Worm (Caenorhabditis elegans) whole organism, young adult: ENCODE results near the gene B0244.6.
A peak's percentile ranks its signal among the peaks of the same experiment; 100 is the strongest.

Experiments used
- B0035.1 ChIP-seq: sonication (generic microtip); optimal IDR thresholded peaks from 2 replicates; lab custom pipeline; 2016; ENCODE audit warnings: missing genetic modification characterization, mild to moderate bottlenecking, missing compliant biosample characterization, missing genotype, missing genetic modification reagents
- B0261.1 ChIP-seq: sonication (generic microtip); optimal IDR thresholded peaks from 2 replicates; lab custom pipeline; 2016; ENCODE audit warnings: mild to moderate bottlenecking, missing genetic modification characterization, moderate library complexity, missing compliant biosample characterization
- C06A6.2 ChIP-seq: fragments of 200-800 bp; sonication (Bioruptor generic); conservative IDR thresholded peaks from 2 replicates; pipeline ENCODE4 v1.3.6; 2022; ENCODE audit warnings: missing genetic modification characterization, missing compliant biosample characterization
- D2030.7 ChIP-seq: fragments of 200-800 bp; sonication (Bioruptor generic); IDR thresholded peaks from 2 replicates; pipeline ENCODE4 v1.3.6; 2022; ENCODE audit warnings: missing genetic modification reagents, missing genetic modification characterization, missing compliant biosample characterization
- F10E7.11 ChIP-seq: sonication (generic microtip); optimal IDR thresholded peaks from 2 replicates; lab custom pipeline; 2017; ENCODE audit warnings: mild to moderate bottlenecking, missing genetic modification characterization, moderate library complexity, missing compliant biosample characterization
- F22D6.2 ChIP-seq: sonication (generic microtip); optimal IDR thresholded peaks from 2 replicates; lab custom pipeline; 2016; ENCODE audit warnings: mild to moderate bottlenecking, missing genetic modification characterization, missing compliant biosample characterization
- F49E8.2 ChIP-seq: sonication (generic microtip); optimal IDR thresholded peaks from 3 replicates; lab custom pipeline; 2017; ENCODE audit warnings: missing genetic modification characterization, mild to moderate bottlenecking, missing compliant biosample characterization, antibody characterized with exemption, moderate library complexity; ENCODE audit not compliant: insufficient read depth
- F55B11.4 ChIP-seq: sonication (generic microtip); optimal IDR thresholded peaks from 2 replicates; lab custom pipeline; 2016; ENCODE audit warnings: missing compliant biosample characterization, missing genetic modification characterization, borderline replicate concordance; ENCODE audit not compliant: insufficient read depth
- F57A8.1 ChIP-seq: fragments of 200-800 bp; sonication (Bioruptor generic); optimal IDR thresholded peaks from 2 replicates; lab custom pipeline; 2018; ENCODE audit warnings: mild to moderate bottlenecking, missing genetic modification characterization, moderate library complexity, missing compliant biosample characterization
- K12H6.12 ChIP-seq: fragments of 200-800 bp; sonication (Bioruptor generic); optimal IDR thresholded peaks from 2 replicates; lab custom pipeline; 2018; ENCODE audit warnings: mild to moderate bottlenecking, missing genetic modification characterization, missing compliant biosample characterization
- ZK185.1 ChIP-seq: sonication (generic microtip); optimal IDR thresholded peaks from 2 replicates; lab custom pipeline; 2016; ENCODE audit warnings: mild to moderate bottlenecking, missing genetic modification characterization, missing compliant biosample characterization; ENCODE audit not compliant: poor library complexity, severe bottlenecking
- ama-1 ChIP-seq, 3 experiments: fragments of 150-350 bp in 1 of 3; sonication (generic microtip) in 2 of 3; optimal IDR thresholded peaks; 2 replicates each; lab custom pipeline; 2014 to 2018; ENCODE audit warnings: missing biosample characterization in 2 of 3, missing genetic modification characterization in 2 of 3, missing genetic modification reagents in 2 of 3
- attf-3 ChIP-seq: fragments of 200-800 bp; sonication (Bioruptor generic); conservative IDR thresholded peaks from 2 replicates; pipeline ENCODE4 v1.3.6; 2022; ENCODE audit warnings: missing genetic modification reagents, missing genetic modification characterization, missing compliant biosample characterization
- bed-1 ChIP-seq: fragments of 200-800 bp; sonication (Bioruptor generic); IDR thresholded peaks from 2 replicates; pipeline ENCODE4 v1.3.6; 2022; ENCODE audit warnings: missing genetic modification reagents, missing genetic modification characterization, missing compliant biosample characterization
- ccch-3 ChIP-seq: fragments of 200-800 bp; sonication (Bioruptor generic); optimal IDR thresholded peaks from 2 replicates; lab custom pipeline; 2018; ENCODE audit warnings: mild to moderate bottlenecking, missing genetic modification characterization, missing compliant biosample characterization
- ceh-100 ChIP-seq: fragments of 200-800 bp; sonication (Bioruptor generic); IDR thresholded peaks from 2 replicates; pipeline ENCODE4 v1.3.6; 2022; ENCODE audit warnings: missing genetic modification reagents, missing genetic modification characterization, missing compliant biosample characterization
- ceh-27 ChIP-seq: fragments of 200-800 bp; sonication (Bioruptor generic); optimal IDR thresholded peaks from 2 replicates; lab custom pipeline; 2018; ENCODE audit warnings: mild to moderate bottlenecking, missing genetic modification characterization, moderate library complexity, missing compliant biosample characterization
- ceh-40 ChIP-seq: fragments of 200-800 bp; sonication (Bioruptor generic); IDR thresholded peaks from 2 replicates; pipeline ENCODE4 v1.3.6; 2022; ENCODE audit warnings: missing genetic modification characterization, missing compliant biosample characterization
- chd-7 ChIP-seq: sonication (generic microtip); optimal IDR thresholded peaks from 2 replicates; lab custom pipeline; 2016; ENCODE audit warnings: mild to moderate bottlenecking, missing genetic modification characterization, moderate library complexity, missing compliant biosample characterization
- die-1 ChIP-seq: sonication (generic microtip); optimal IDR thresholded peaks from 2 replicates; lab custom pipeline; 2016; ENCODE audit warnings: missing genotype, mild to moderate bottlenecking, missing genetic modification characterization, missing compliant biosample characterization
- dpff-1 ChIP-seq: sonication (generic microtip); optimal IDR thresholded peaks from 2 replicates; lab custom pipeline; 2017; ENCODE audit warnings: mild to moderate bottlenecking, missing genetic modification characterization, missing compliant biosample characterization
- dpl-1 ChIP-seq: fragments of 150-350 bp; optimal IDR thresholded peaks from 2 replicates; lab custom pipeline; 2014; ENCODE audit warnings: missing biosample characterization, missing genetic modification reagents, missing genetic modification characterization
- efl-1 ChIP-seq: fragments of 150-350 bp; optimal IDR thresholded peaks from 2 replicates; lab custom pipeline; 2014; ENCODE audit warnings: missing biosample characterization, missing genetic modification reagents, missing genetic modification characterization
- fkh-3 ChIP-seq: sonication (generic microtip); optimal IDR thresholded peaks from 2 replicates; lab custom pipeline; 2016; ENCODE audit warnings: mild to moderate bottlenecking, missing genetic modification characterization, missing compliant biosample characterization
- hmg-1.2 ChIP-seq: fragments of 200-800 bp; sonication (Bioruptor generic); IDR thresholded peaks from 2 replicates; pipeline ENCODE4 v1.3.6; 2022; ENCODE audit warnings: missing genetic modification reagents, missing genetic modification characterization, missing compliant biosample characterization
- hrde-1 ChIP-seq: sonication (generic microtip); optimal IDR thresholded peaks from 2 replicates; lab custom pipeline; 2016; ENCODE audit warnings: missing genetic modification characterization, mild to moderate bottlenecking, missing compliant biosample characterization, moderate library complexity, missing genotype, missing genetic modification reagents, borderline replicate concordance
- lin-35 ChIP-seq, 3 experiments: fragments of 150-350 bp in 2 of 3; sonication (generic microtip) in 1 of 3; optimal IDR thresholded peaks; 2 replicates each; lab custom pipeline; 2014 to 2018; ENCODE audit warnings: missing biosample characterization in 3 of 3, missing genetic modification characterization in 3 of 3, missing genetic modification reagents in 3 of 3
- lsy-27 ChIP-seq: sonication (generic microtip); optimal IDR thresholded peaks from 2 replicates; lab custom pipeline; 2017; ENCODE audit warnings: missing genetic modification characterization, mild to moderate bottlenecking, missing compliant biosample characterization, antibody characterized with exemption, missing genotype, borderline replicate concordance; ENCODE audit not compliant: insufficient read depth
- madf-10 ChIP-seq: sonication (generic microtip); optimal IDR thresholded peaks from 2 replicates; lab custom pipeline; 2016; ENCODE audit warnings: mild to moderate bottlenecking, missing genetic modification characterization, missing compliant biosample characterization
- madf-8 ChIP-seq: fragments of 200-800 bp; sonication (Bioruptor generic); conservative IDR thresholded peaks from 2 replicates; pipeline ENCODE4 v1.3.6; 2022; ENCODE audit warnings: missing genetic modification reagents, missing genetic modification characterization, missing compliant biosample characterization
- nhr-179 ChIP-seq: sonication (generic microtip); optimal IDR thresholded peaks from 2 replicates; lab custom pipeline; 2016; ENCODE audit warnings: mild to moderate bottlenecking, missing genetic modification characterization, missing compliant biosample characterization
- nhr-80 ChIP-seq: sonication (generic microtip); optimal IDR thresholded peaks from 2 replicates; lab custom pipeline; 2016; ENCODE audit warnings: missing genetic modification characterization, missing compliant biosample characterization
- pbrm-1 ChIP-seq: fragments of 200-800 bp; sonication (Bioruptor generic); IDR thresholded peaks from 2 replicates; pipeline ENCODE4 v1.3.6; 2022; ENCODE audit warnings: missing genetic modification reagents, missing genetic modification characterization, missing compliant biosample characterization
- pha-4 ChIP-seq: fragments of 150-350 bp; sonication (generic microtip); optimal IDR thresholded peaks from 2 replicates; lab custom pipeline; 2014; ENCODE audit warnings: missing biosample characterization, missing genetic modification reagents, missing genetic modification characterization
- rec-8 ChIP-seq, 2 experiments: sonication (generic microtip); optimal IDR thresholded peaks; 2 replicates each; lab custom pipeline; 2016; ENCODE audit warnings: mild to moderate bottlenecking in 2 of 2, missing genetic modification characterization in 2 of 2, missing genetic modification reagents in 2 of 2, missing genotype in 2 of 2, missing biosample characterization in 1 of 2, missing compliant biosample characterization in 1 of 2, moderate library complexity in 1 of 2
- sea-2 ChIP-seq: fragments of 200-800 bp; sonication (Bioruptor generic); IDR thresholded peaks from 2 replicates; pipeline ENCODE4 v1.3.6; 2022; ENCODE audit warnings: missing genetic modification characterization, missing compliant biosample characterization
- snpc-3.4 ChIP-seq: sonication (generic microtip); optimal IDR thresholded peaks from 2 replicates; lab custom pipeline; 2017; ENCODE audit warnings: missing genetic modification characterization, mild to moderate bottlenecking, missing compliant biosample characterization, antibody characterized with exemption, moderate library complexity, missing genotype, missing genetic modification reagents
- tbp1 ChIP-seq: fragments of 200-800 bp; sonication (Bioruptor generic); optimal IDR thresholded peaks from 2 replicates; lab custom pipeline; 2018; ENCODE audit warnings: mild to moderate bottlenecking, missing genetic modification characterization, missing compliant biosample characterization
- unc-130 ChIP-seq: sonication (generic microtip); optimal IDR thresholded peaks from 2 replicates; lab custom pipeline; 2016; ENCODE audit warnings: missing genetic modification reagents, missing genetic modification characterization, missing compliant biosample characterization
- zfh-2 ChIP-seq: fragments of 200-800 bp; sonication (Bioruptor generic); conservative IDR thresholded peaks from 2 replicates; pipeline ENCODE4 v1.3.6; 2022; ENCODE audit warnings: missing genetic modification reagents, missing genetic modification characterization, missing compliant biosample characterization
- ztf-18 ChIP-seq: sonication (generic microtip); optimal IDR thresholded peaks from 2 replicates; lab custom pipeline; 2016; ENCODE audit warnings: missing genotype, mild to moderate bottlenecking, missing genetic modification characterization, missing compliant biosample characterization
- ztf-22 ChIP-seq: fragments of 200-800 bp; sonication (Bioruptor generic); optimal IDR thresholded peaks from 2 replicates; lab custom pipeline; 2018; ENCODE audit warnings: mild to moderate bottlenecking, missing genetic modification characterization, moderate library complexity, missing compliant biosample characterization
- ztf-3 ChIP-seq: fragments of 200-800 bp; sonication (Bioruptor generic); optimal IDR thresholded peaks from 2 replicates; lab custom pipeline; 2018; ENCODE audit warnings: mild to moderate bottlenecking, missing genetic modification characterization, missing compliant biosample characterization

B0244.6 gene

ce11 chrIII:5719832-5720194, 18.0 kb upstream of the B0244.6 start (continued):
- TF ChIP-seq K12H6.12 (tag; lab: Kevin White, UChicago) = no peak
- TF ChIP-seq F49E8.2 (tag; lab: Kevin White, UChicago) = peak; percentile 40
- no peak for TF ChIP-seq dpff-1 (tag; lab: Kevin White, UChicago)
- no peak for TF ChIP-seq ama-1 (optimal IDR thresholded peaks at IDR 0.05; lab: Kevin White, UChicago)
- TF ChIP-seq ama-1 (GFP tag; optimal IDR thresholded peaks at IDR 0.05; lab: Kevin White, UChicago) = no peak
- peak; percentile 50; the same call in 1 of the 2 replicates for TF ChIP-seq pbrm-1 (GFP tag; lab: Robert Waterston, UW)
- no peak for TF ChIP-seq ztf-22 (GFP tag; lab: Kevin White, UChicago)
- no peak for TF ChIP-seq ZK185.1 (tag; lab: Kevin White, UChicago)
- TF ChIP-seq dpl-1 (GFP tag; lab: Kevin White, UChicago) = peak; percentile 78
- no peak for TF ChIP-seq ceh-100 (GFP tag; lab: Robert Waterston, UW)
- TF ChIP-seq efl-1 = peak; percentile 78
- peak; percentile 48 to 75 (median 60) for TF ChIP-seq lin-35 (GFP tag; optimal IDR thresholded peaks at IDR 0.05; lab: Kevin White, UChicago)
- TF ChIP-seq nhr-80 (tag; lab: Kevin White, UChicago) = no peak
- no peak for TF ChIP-seq pha-4 (tag; lab: Kevin White, UChicago)
- TF ChIP-seq B0035.1 (tag; lab: Kevin White, UChicago) = no peak
- TF ChIP-seq madf-8 = peak; percentile 69
- no peak for TF ChIP-seq ceh-27 (GFP tag; lab: Kevin White, UChicago)
- no peak for TF ChIP-seq sea-2 (GFP tag; lab: Robert Waterston, UW)
- TF ChIP-seq ztf-3 (GFP tag; lab: Kevin White, UChicago) = no peak
- TF ChIP-seq ccch-3 (GFP tag; lab: Kevin White, UChicago) = no peak
- no peak for TF ChIP-seq hmg-1.2 (GFP tag; lab: Robert Waterston, UW)
- TF ChIP-seq rec-8 (tag; optimal IDR thresholded peaks at IDR 0.05; lab: Kevin White, UChicago) = no peak
- TF ChIP-seq nhr-179 (tag; lab: Kevin White, UChicago) = no peak
- peak; percentile 29 for TF ChIP-seq tbp1 (GFP tag; lab: Kevin White, UChicago)
- TF ChIP-seq lsy-27 (tag; lab: Kevin White, UChicago) = no peak
- TF ChIP-seq zfh-2 (GFP tag; lab: Robert Waterston, UW) = no peak
- no peak for TF ChIP-seq die-1
- TF ChIP-seq C06A6.2 = no peak

DNA sequence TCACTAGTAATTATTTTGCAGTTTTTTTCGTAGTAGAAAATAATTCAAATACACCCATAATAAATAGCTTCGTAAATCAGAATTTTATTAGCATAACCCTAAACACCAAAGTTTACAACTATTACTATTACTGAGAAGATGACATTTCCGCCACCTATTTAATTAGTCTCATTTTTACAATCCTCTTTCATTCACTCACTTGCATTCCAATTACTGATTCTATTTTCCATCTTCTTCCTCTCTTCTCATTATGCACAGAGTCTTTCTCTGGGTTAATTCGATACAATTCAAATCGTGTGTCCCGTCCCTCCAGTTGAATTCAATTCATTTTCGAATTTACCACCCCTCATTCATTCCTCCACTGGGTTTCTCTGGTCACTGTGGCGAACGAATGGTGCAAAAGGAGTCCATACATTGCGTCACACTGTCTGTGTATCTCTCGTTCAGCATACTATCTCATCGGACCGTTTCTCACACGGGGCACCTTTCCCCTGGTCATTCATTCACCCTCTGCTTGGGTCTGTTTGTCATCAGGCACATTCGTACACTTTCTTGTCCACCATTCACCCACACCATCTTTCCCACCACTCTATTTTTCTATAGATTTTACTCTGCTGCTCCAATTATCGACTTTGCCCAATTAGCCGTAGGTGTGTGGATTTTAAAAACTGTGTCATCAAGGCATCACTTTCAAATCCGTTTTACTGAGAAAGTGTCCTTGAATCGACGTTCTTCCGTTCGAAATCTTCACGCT, 17.4 kb upstream of the B0244.6 start:
- TF ChIP-seq ceh-40 (GFP tag; lab: Robert Waterston, UW) = no peak
- no peak for TF ChIP-seq madf-10 (tag; lab: Kevin White, UChicago)
- TF ChIP-seq dpl-1 (GFP tag; lab: Kevin White, UChicago) = no peak
- no peak for TF ChIP-seq F57A8.1 (GFP tag; lab: Kevin White, UChicago)
- TF ChIP-seq, all 124 proteins: peak for 0

- TF ChIP-seq ceh-40 (GFP tag; lab: Robert Waterston, UW) (no peak), chd-7 (tag; lab: Kevin White, UChicago) (no peak), hrde-1 (tag; lab: Kevin White, UChicago) (no peak), bed-1 (GFP tag; lab: Robert Waterston, UW) (no peak), F22D6.2 (tag; lab: Kevin White, UChicago) (no peak), B0261.1 (tag; lab: Kevin White, UChicago) (no peak), attf-3 (GFP tag; lab: Robert Waterston, UW) (no peak), ztf-22 (GFP tag; lab: Kevin White, UChicago) (no peak), F55B11.4 (no peak), dpff-1 (tag; lab: Kevin White, UChicago) (no peak), snpc-3.4 (tag; lab: Kevin White, UChicago) (no peak), ztf-18 (tag; lab: Kevin White, UChicago) (no peak), B0035.1 (tag; lab: Kevin White, UChicago) (no peak), F10E7.11 (tag; lab: Kevin White, UChicago) (no peak), fkh-3 (tag; lab: Kevin White, UChicago) (no peak), D2030.7 (no peak), unc-130 (GFP tag; lab: Kevin White, UChicago) (no peak)
Measured at ce11 chrIII:5721488-5721887, 16.3 kb upstream of the B0244.6 start.
